Fruit fly (Drosophila melanogaster) whole organism, embryonic: ENCODE measurements around the gene Ocrl.

Experiments used
- BtbVII ChIP-seq: fragments of 200-800 bp; sonication (Bioruptor generic); optimal IDR thresholded peaks from 3 replicates; lab custom pipeline; 2017; ENCODE audit warnings: missing biosample characterization, mild to moderate bottlenecking, missing genetic modification characterization
- CG12104 ChIP-seq: fragments of 200-800 bp; sonication (Bioruptor generic); optimal IDR thresholded peaks from 3 replicates; lab custom pipeline; 2016; ENCODE audit warnings: missing biosample characterization, missing genetic modification characterization
- CG15269 ChIP-seq: fragments of 200-800 bp; sonication (Bioruptor generic); optimal IDR thresholded peaks from 2 replicates; lab custom pipeline; 2018; ENCODE audit warnings: missing biosample characterization, mild to moderate bottlenecking, missing genetic modification characterization, moderate library complexity
- Dip3 ChIP-seq: fragments of 200-800 bp; sonication (Bioruptor generic); optimal IDR thresholded peaks from 3 replicates; lab custom pipeline; 2016; ENCODE audit warnings: missing biosample characterization, missing genetic modification characterization
- Trl ChIP-seq, 3 experiments: fragments of >200 bp in 2 of 3; fragments of 200-800 bp in 1 of 3; sonication (Bioruptor generic) in 1 of 3; optimal IDR thresholded peaks; 2 replicates in 1 of 3; 3 replicates in 2 of 3; lab custom pipeline; 2016 to 2017; ENCODE audit warnings: missing biosample characterization in 1 of 3, missing genetic modification characterization in 1 of 3
- cwo ChIP-seq: fragments of 200-800 bp; sonication (Bioruptor generic); optimal IDR thresholded peaks from 3 replicates; lab custom pipeline; 2017; ENCODE audit warnings: missing biosample characterization, missing genetic modification characterization, mild to moderate bottlenecking, moderate library complexity, missing genetic modification reagents
- unc-4 ChIP-seq: fragments of 200-800 bp; sonication (Bioruptor generic); IDR thresholded peaks from 2 replicates; pipeline ENCODE4 v1.3.6; 2022; ENCODE audit warnings: missing biosample characterization, missing genetic modification characterization; ENCODE audit not compliant: partially characterized antibody

DNA sequence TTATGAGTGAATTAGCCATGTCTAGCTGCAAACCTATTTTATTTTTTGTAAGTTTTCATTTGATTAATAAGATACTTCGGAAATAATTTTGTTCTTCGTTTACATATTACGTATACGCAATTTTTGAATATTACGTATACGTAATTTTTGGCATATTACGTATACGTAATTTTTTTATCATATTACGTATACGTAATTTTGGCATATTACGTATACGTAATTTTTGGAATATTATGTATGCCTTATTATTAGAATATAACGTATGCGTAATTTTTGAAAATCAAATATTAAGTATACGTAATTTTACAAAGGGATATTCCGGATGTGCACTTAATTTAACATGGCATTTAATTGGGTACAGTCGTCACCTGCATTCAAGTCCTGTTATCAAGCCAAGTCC lies 45.4 kb downstream of the Ocrl start:
- TF ChIP-seq BtbVII (GFP tag; lab: Kevin White, UChicago) (no peak), Trl (optimal IDR thresholded peaks at IDR 0.05; lab: Kevin White, UChicago) (no peak), Trl (GFP tag; optimal IDR thresholded peaks at IDR 0.05; lab: Kevin White, UChicago) (no peak), unc-4 (GFP tag; lab: Robert Waterston, UW) (no peak), CG12104 (GFP tag; lab: Kevin White, UChicago) (no peak), Dip3 (GFP tag; lab: Kevin White, UChicago) (no peak), CG15269 (no peak), cwo (no peak)
